Fruit fly (Drosophila melanogaster) whole organism, prepupa: ENCODE measurements around the gene CG32276.

ENCODE experiments used
- CG10631 ChIP-seq: fragments of 200-800 bp; sonication (Bioruptor generic); optimal IDR thresholded peaks from 2 replicates; lab custom pipeline; 2016; ENCODE audit warnings: missing biosample characterization, missing genetic modification characterization
- CG10669 ChIP-seq: fragments of 200-800 bp; sonication (Bioruptor generic); optimal IDR thresholded peaks from 3 replicates; lab custom pipeline; 2018; ENCODE audit warnings: missing biosample characterization, mild to moderate bottlenecking, missing genetic modification characterization, moderate library complexity
- CG7368 ChIP-seq: fragments of 200-800 bp; sonication (Bioruptor generic); optimal IDR thresholded peaks from 3 replicates; lab custom pipeline; 2016; ENCODE audit warnings: missing biosample characterization, missing genetic modification characterization
- Hr4 ChIP-seq: fragments of 200-800 bp; sonication (Bioruptor generic); optimal IDR thresholded peaks from 3 replicates; lab custom pipeline; 2016; ENCODE audit warnings: missing biosample characterization, missing genetic modification characterization
- achi ChIP-seq: fragments of 200-800 bp; sonication (Bioruptor generic); optimal IDR thresholded peaks from 3 replicates; lab custom pipeline; 2016; ENCODE audit warnings: missing biosample characterization, missing genetic modification characterization
- cyc ChIP-seq: fragments of 200-800 bp; sonication (Bioruptor generic); optimal IDR thresholded peaks from 3 replicates; lab custom pipeline; 2016; ENCODE audit warnings: missing biosample characterization, missing genetic modification characterization
- fd59A ChIP-seq: fragments of 200-800 bp; sonication (Bioruptor generic); optimal IDR thresholded peaks from 2 replicates; lab custom pipeline; 2017; ENCODE audit warnings: missing biosample characterization, mild to moderate bottlenecking, missing genetic modification characterization, missing genetic modification reagents
- svp ChIP-seq: fragments of 200-800 bp; sonication (Bioruptor generic); peaks from one replicate; lab custom pipeline; 2016; ENCODE audit warnings: missing biosample characterization, missing genetic modification characterization

DNA sequence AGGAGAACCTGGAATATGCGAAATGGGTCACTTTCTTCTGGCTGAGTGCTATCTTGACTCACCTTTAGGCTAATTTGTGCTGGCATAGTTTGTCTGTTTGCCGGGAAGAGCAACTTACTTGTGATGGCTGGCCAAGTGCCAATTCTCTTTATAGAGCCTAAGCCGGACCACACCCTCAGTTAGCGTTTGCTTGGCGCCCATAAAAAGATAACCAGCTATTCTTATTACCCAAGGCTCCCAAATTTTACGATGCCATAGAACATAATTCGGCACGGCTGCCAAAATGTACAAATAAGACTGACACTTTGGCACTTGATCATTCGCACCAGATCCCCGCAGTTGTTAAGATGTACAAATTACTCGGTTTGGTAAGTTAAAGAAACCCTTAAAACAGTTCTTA lies 9.2 kb downstream of the CG32276 start, which contains the start of the genes CG42525 and CG14958:
- no peak for TF ChIP-seq achi (GFP tag; lab: Kevin White, UChicago)
- TF ChIP-seq CG7368, result no peak
- TF ChIP-seq CG10631 (GFP tag; lab: Kevin White, UChicago), result no peak
- TF ChIP-seq Hr4 (GFP tag; lab: Kevin White, UChicago), result no peak
- TF ChIP-seq CG10669 (GFP tag; lab: Kevin White, UChicago), result no peak
- no peak for TF ChIP-seq fd59A
- TF ChIP-seq cyc (GFP tag; lab: Kevin White, UChicago), result no peak
- TF ChIP-seq svp, result no peak
